Worm (Caenorhabditis elegans) whole organism, early embryonic: ENCODE results near the gene cgt-3.

Experiments used
- aly-1 ChIP-seq: sonication (generic microtip); optimal IDR thresholded peaks from 2 replicates; lab custom pipeline; 2016; ENCODE audit warnings: missing genetic modification characterization, missing compliant biosample characterization
- ama-1 ChIP-seq: fragments of 150-350 bp; optimal IDR thresholded peaks from 2 replicates; lab custom pipeline; 2014
- ceh-36 ChIP-seq: sonication (generic microtip); optimal IDR thresholded peaks from 2 replicates; lab custom pipeline; 2016; ENCODE audit warnings: missing genetic modification characterization, inconsistent platforms, missing compliant biosample characterization
- flt-1 ChIP-seq: fragments of 200-800 bp; sonication (Bioruptor generic); IDR thresholded peaks from 2 replicates; pipeline ENCODE4 v1.3.6; 2022; ENCODE audit warnings: missing genetic modification characterization, missing compliant biosample characterization
- hmg-4 ChIP-seq: fragments of 200-800 bp; sonication (Bioruptor generic); optimal IDR thresholded peaks from 2 replicates; lab custom pipeline; 2018; ENCODE audit warnings: mild to moderate bottlenecking, missing genetic modification characterization, missing compliant biosample characterization

DNA sequence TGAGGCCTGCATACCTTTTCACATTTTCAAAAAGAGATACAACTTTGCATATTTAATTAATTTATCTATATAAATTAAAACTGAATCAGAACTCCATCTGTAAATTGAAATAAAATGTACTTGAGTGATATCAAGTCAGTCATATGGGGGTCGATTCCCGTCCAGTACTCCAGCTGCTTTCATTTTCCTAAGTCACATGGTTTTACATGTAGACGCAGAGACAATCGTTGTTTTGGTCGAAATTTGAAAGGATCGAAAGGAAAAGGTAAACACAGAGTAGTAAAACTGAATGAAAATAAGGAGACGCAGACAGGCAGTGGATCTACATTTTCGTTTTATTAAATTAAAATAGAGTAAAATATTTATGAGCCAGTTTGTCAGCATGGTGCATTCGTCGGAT, 37.0 kb upstream of the cgt-3 start:
- TF ChIP-seq flt-1 (no peak), ceh-36 (no peak), hmg-4 (GFP tag; lab: Kevin White, UChicago) (no peak), ama-1 (lab: Kevin White, UChicago) (no peak), aly-1 (tag; lab: Kevin White, UChicago) (no peak)
